Worm (Caenorhabditis elegans): ENCODE results near the gene E03H12.5.

E03H12.5 gene

ce11 chrIV:4977176-4977693 lies at the start of gene E03H12.5:
Gene E03H12.5 (plus strand): TSS chrIV:4977226.
- TF ChIP-seq unc-55 (GFP tag; optimal IDR thresholded peaks at IDR 0.05) (no peak), C38D4.7 (GFP tag; optimal IDR thresholded peaks at IDR 0.05) (no peak), lin-11 (tag; optimal IDR thresholded peaks at IDR 0.05) (no peak), ceh-14 (tag; optimal IDR thresholded peaks at IDR 0.05) (no peak), fkh-6 (tag; optimal IDR thresholded peaks at IDR 0.05) (no peak), pat-9 (tag; optimal IDR thresholded peaks at IDR 0.05) (no peak), hlh-8 (tag; optimal IDR thresholded peaks at IDR 0.05) (no peak), elt-2 (tag; optimal IDR thresholded peaks at IDR 0.05) (no peak), sox-4 (tag; optimal IDR thresholded peaks at IDR 0.05) (no peak), ceh-19 (GFP tag; optimal IDR thresholded peaks at IDR 0.05) (no peak), nfya-1 (tag; optimal IDR thresholded peaks at IDR 0.05) (no peak), odd-2 (tag; optimal IDR thresholded peaks at IDR 0.05) (no peak), pros-1 (tag; optimal IDR thresholded peaks at IDR 0.05) (no peak), che-1 (tag; optimal IDR thresholded peaks at IDR 0.05) (no peak), ceh-2 (tag; optimal IDR thresholded peaks at IDR 0.05) (no peak), mec-3 (tag; optimal IDR thresholded peaks at IDR 0.05; ENCODE audit: borderline replicate concordance) (no peak), ceh-22 (tag; optimal IDR thresholded peaks at IDR 0.05) (no peak), hlh-15 (tag; optimal IDR thresholded peaks at IDR 0.05) (no peak)

ce11 chrIV:4930045-4930444 lies 47.0 kb upstream of the E03H12.5 start, which contains the start of gene Y9C9A.8:
Gene Y9C9A.8 (plus strand): TSS chrIV:4930345.
- no peak for TF ChIP-seq odd-2 (tag; optimal IDR thresholded peaks at IDR 0.05)
- no peak for TF ChIP-seq unc-86 (tag; optimal IDR thresholded peaks at IDR 0.05)
- no peak for TF ChIP-seq fkh-10 (GFP tag; optimal IDR thresholded peaks at IDR 0.05)
- TF ChIP-seq ceh-18 (tag; optimal IDR thresholded peaks at IDR 0.05): no peak
- TF ChIP-seq ceh-22 (tag; optimal IDR thresholded peaks at IDR 0.05): no peak
- no peak for TF ChIP-seq ahr-1 (tag; optimal IDR thresholded peaks at IDR 0.05)
- TF ChIP-seq unc-55 (GFP tag; optimal IDR thresholded peaks at IDR 0.05): no peak
- no peak for TF ChIP-seq zip-5 (tag; optimal IDR thresholded peaks at IDR 0.05)
- no peak for TF ChIP-seq hlh-15 (tag; optimal IDR thresholded peaks at IDR 0.05)

DNA sequence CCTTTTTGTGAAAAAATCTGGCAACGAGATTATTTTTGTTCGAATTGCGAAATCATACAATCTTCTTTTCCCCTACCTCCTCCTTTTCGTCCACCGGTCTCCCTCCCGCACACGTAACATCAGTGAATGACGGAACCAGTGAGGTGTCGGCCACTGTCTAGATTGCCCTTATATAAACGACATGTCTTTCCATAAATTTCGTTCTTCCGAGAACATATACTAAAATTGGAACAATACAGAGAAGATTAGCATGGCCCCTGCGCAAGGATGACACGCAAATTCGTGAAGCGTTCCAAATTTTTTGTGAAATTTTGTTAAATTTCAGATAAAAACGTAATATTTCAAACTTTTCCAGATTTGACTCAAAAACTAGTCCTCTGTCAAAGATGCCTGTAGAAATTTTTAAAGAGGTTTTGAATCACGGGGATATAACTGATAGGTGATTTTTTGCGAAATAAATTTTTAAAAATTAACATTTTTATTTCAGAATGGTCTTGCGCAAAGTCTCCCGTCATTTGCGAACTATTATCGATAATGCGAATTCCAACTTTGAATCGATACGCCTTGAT lies 46.2 kb upstream of the E03H12.5 start:
- no peak for TF ChIP-seq npax-4 (tag; optimal IDR thresholded peaks at IDR 0.05)
- no peak for TF ChIP-seq dve-1 (tag; optimal IDR thresholded peaks at IDR 0.05)
- TF ChIP-seq elt-2 (tag; optimal IDR thresholded peaks at IDR 0.05): peak; percentile 33

DNA sequence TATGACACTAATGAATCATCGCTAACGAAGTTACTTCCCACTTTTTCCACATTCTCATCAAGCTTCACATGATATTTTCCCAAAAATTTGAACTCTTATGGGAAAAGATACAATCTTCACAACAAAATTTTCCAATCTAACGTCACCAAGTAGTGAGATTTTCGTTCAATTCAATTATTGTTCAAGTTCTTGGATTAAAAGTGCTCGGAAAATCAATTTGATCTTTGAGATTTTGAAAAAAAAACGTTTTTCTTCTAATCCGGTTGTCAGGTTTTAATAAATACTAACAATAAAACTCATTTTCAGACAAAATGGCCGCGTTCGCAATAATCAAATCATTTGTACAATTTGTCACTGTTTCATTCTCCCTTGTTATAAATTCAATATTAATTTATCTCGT lies 42.9 kb upstream of the E03H12.5 start, which contains the start of gene str-153:
str-153 (plus strand) TSS at position 301 of the 400 bp plus-strand sequence.
- TF ChIP-seq ceh-24 (tag; optimal IDR thresholded peaks at IDR 0.05) (no peak), ref-2 (tag; optimal IDR thresholded peaks at IDR 0.05) (no peak), npax-4 (tag; optimal IDR thresholded peaks at IDR 0.05) (no peak), tbx-2 (tag; optimal IDR thresholded peaks at IDR 0.05) (no peak), nfya-1 (tag; optimal IDR thresholded peaks at IDR 0.05) (no peak), ahr-1 (tag; optimal IDR thresholded peaks at IDR 0.05) (no peak), fkh-10 (GFP tag; optimal IDR thresholded peaks at IDR 0.05) (no peak), unc-86 (tag; optimal IDR thresholded peaks at IDR 0.05) (no peak), sdc-2 (tag; optimal IDR thresholded peaks at IDR 0.05) (no peak), lim-6 (tag; optimal IDR thresholded peaks at IDR 0.05) (no peak), ceh-48 (tag; optimal IDR thresholded peaks at IDR 0.05) (no peak), ama-1 (optimal IDR thresholded peaks at IDR 0.05) (no peak), ceh-2 (tag; optimal IDR thresholded peaks at IDR 0.05) (no peak)

ce11 chrIV:4937647-4938046 lies 39.4 kb upstream of the E03H12.5 start, which contains the start of gene fbxa-86:
Gene fbxa-86 (minus strand): TSS chrIV:4938013.
- TF ChIP-seq sdc-2 (tag; optimal IDR thresholded peaks at IDR 0.05): no peak
- TF ChIP-seq K09A11.1 (tag; optimal IDR thresholded peaks at IDR 0.05; ENCODE audit: insufficient read depth): no peak
- no peak for TF ChIP-seq ceh-45 (GFP tag; IDR thresholded peaks at IDR 0.05)
- no peak for TF ChIP-seq fkh-6 (tag; optimal IDR thresholded peaks at IDR 0.05)
- TF ChIP-seq pag-3 (tag; optimal IDR thresholded peaks at IDR 0.05; ENCODE audit: borderline replicate concordance): no peak
- no peak for TF ChIP-seq ceh-30 (tag; optimal IDR thresholded peaks at IDR 0.05)
- no peak for TF ChIP-seq ceh-34 (tag; optimal IDR thresholded peaks at IDR 0.05)
- no peak for TF ChIP-seq elt-2 (tag; optimal IDR thresholded peaks at IDR 0.05)
- TF ChIP-seq ama-1 (optimal IDR thresholded peaks at IDR 0.05): no peak

All from whole organism, late embryonic.